Worm (Caenorhabditis elegans): Measurements from ENCODE around the gene F38B7.10.

- TF ChIP-seq ama-1 (optimal IDR thresholded peaks at IDR 0.05): no peak
- TF ChIP-seq F13C5.2 (tag; optimal IDR thresholded peaks at IDR 0.05): no peak
- TF ChIP-seq flt-1 (GFP tag; IDR thresholded peaks at IDR 0.05): no peak
- no peak for TF ChIP-seq ceh-36 (tag; optimal IDR thresholded peaks at IDR 0.05)
- TF ChIP-seq sea-1 (GFP tag; conservative IDR thresholded peaks at IDR 0.05): no peak
- TF ChIP-seq pes-1 (GFP tag; IDR thresholded peaks at IDR 0.05): no peak
These were observed 36.6 kb upstream of the F38B7.10 start, which contains the start of gene ttll-5 for ce11 chrV:11508773-11509172.

All from whole organism, early embryonic.